Worm (Caenorhabditis elegans) whole organism, early embryonic: ENCODE measurements around the gene msp-50.

Source experiments
- ama-1 ChIP-seq: fragments of 150-350 bp; optimal IDR thresholded peaks from 2 replicates; lab custom pipeline; 2014
- ets-7 ChIP-seq: sonication (generic microtip); optimal IDR thresholded peaks from 2 replicates; lab custom pipeline; 2016; ENCODE audit warnings: missing genotype, missing genetic modification characterization, missing compliant biosample characterization
- flt-1 ChIP-seq: fragments of 200-800 bp; sonication (Bioruptor generic); IDR thresholded peaks from 2 replicates; pipeline ENCODE4 v1.3.6; 2022; ENCODE audit warnings: missing genetic modification characterization, missing compliant biosample characterization
- hnd-1 ChIP-seq: sonication (generic microtip); optimal IDR thresholded peaks from 2 replicates; lab custom pipeline; 2016; ENCODE audit warnings: missing genetic modification characterization, missing compliant biosample characterization
- sea-1 ChIP-seq: fragments of 200-800 bp; sonication (Bioruptor generic); conservative IDR thresholded peaks from 2 replicates; pipeline ENCODE4 v1.3.6; 2022; ENCODE audit warnings: missing genetic modification characterization, missing compliant biosample characterization

DNA sequence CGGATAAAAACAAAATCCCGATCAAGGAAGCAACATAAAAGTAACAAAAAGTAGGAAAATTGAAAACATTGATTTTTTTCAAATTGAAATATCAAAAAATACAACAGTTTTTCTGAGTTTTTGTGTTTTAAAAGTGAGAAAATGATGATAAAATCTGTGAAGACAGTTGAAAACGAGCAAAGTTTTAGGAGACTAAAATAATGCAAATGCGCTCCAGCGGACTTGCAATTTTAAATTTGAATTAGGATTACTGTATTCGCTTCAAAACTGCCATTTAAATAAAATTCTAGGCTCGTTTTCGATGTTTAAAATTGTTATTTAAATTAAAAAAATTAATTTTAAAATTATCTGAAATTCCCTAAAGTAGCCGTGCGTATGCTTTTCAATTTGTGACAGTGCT is 11.7 kb upstream of the msp-50 start:
- TF ChIP-seq hnd-1 (tag; lab: Kevin White, UChicago) (no peak), ets-7 (tag; lab: Kevin White, UChicago) (no peak), ama-1 (no peak), sea-1 (GFP tag; lab: Robert Waterston, UW) (no peak), flt-1 (GFP tag; lab: Robert Waterston, UW) (no peak)
